Worm (Caenorhabditis elegans) whole organism, midembryonic: ENCODE data around the gene ZC374.2.

Source experiments
- cog-1 ChIP-seq: sonication (generic microtip); optimal IDR thresholded peaks from 2 replicates; lab custom pipeline; 2016; ENCODE audit warnings: missing genetic modification characterization, missing compliant biosample characterization
- flt-1 ChIP-seq: fragments of 200-800 bp; sonication (Bioruptor generic); IDR thresholded peaks from 2 replicates; pipeline ENCODE4 v1.3.6; 2022; ENCODE audit warnings: missing genetic modification characterization, missing compliant biosample characterization
- klf-2 ChIP-seq: fragments of 200-800 bp; sonication (Bioruptor generic); conservative IDR thresholded peaks from 2 replicates; pipeline ENCODE4 v1.3.6; 2022; ENCODE audit warnings: missing genetic modification reagents, missing genetic modification characterization, missing compliant biosample characterization
- tab-1 ChIP-seq: fragments of 200-800 bp; sonication (Bioruptor generic); IDR thresholded peaks from 2 replicates; pipeline ENCODE4 v1.3.6; 2022; ENCODE audit warnings: missing genetic modification characterization, missing compliant biosample characterization
- ztf-23 ChIP-seq: fragments of 200-800 bp; sonication (Bioruptor generic); IDR thresholded peaks from 2 replicates; pipeline ENCODE4 v1.3.6; 2022; ENCODE audit warnings: missing genetic modification reagents, missing genetic modification characterization, missing compliant biosample characterization

- no peak for TF ChIP-seq tab-1 (GFP tag; lab: Robert Waterston, UW)
- no peak for TF ChIP-seq flt-1 (GFP tag; lab: Robert Waterston, UW)
- TF ChIP-seq klf-2 (GFP tag; lab: Robert Waterston, UW), result no peak
- no peak for TF ChIP-seq cog-1 (tag; lab: Kevin White, UChicago)
- TF ChIP-seq ztf-23 (GFP tag; lab: Robert Waterston, UW), result no peak
Measured at ce11 chrX:9984889-9985404, 62.3 kb downstream of the ZC374.2 start, which contains the start of gene F19C6.5.
